Worm (Caenorhabditis elegans) whole organism, mixed stage, embryonic: ENCODE data around the gene F36H12.5.
"Not testable (repeated sequence)": the region's sequence is repeated elsewhere in the genome, so short reads cannot be mapped to it uniquely, and the experiment has no call there.

ENCODE experiments used
- ces-1 ChIP-seq: fragments of 150-350 bp; optimal IDR thresholded peaks from 2 replicates; lab custom pipeline; 2014; ENCODE audit warnings: missing biosample characterization, missing genetic modification reagents, missing genetic modification characterization
- elt-1 ChIP-seq: sonication (generic microtip); optimal IDR thresholded peaks from 2 replicates; lab custom pipeline; 2017; ENCODE audit warnings: missing genetic modification characterization, mild to moderate bottlenecking, missing compliant biosample characterization, antibody characterized with exemption, moderate library complexity, borderline replicate concordance; ENCODE audit not compliant: insufficient read depth
- ham-2 ChIP-seq: fragments of 200-800 bp; sonication (Bioruptor generic); optimal IDR thresholded peaks from 2 replicates; lab custom pipeline; 2018; ENCODE audit warnings: mild to moderate bottlenecking, missing genetic modification characterization, missing compliant biosample characterization
- nhr-12 ChIP-seq: fragments of 150-350 bp; optimal IDR thresholded peaks from 2 replicates; lab custom pipeline; 2014; ENCODE audit warnings: missing biosample characterization, missing genetic modification characterization
- nhr-76 ChIP-seq: sonication (generic microtip); optimal IDR thresholded peaks from 2 replicates; lab custom pipeline; 2017; ENCODE audit warnings: missing biosample characterization, missing genetic modification characterization
- snpc-4 ChIP-seq: fragments of 150-350 bp; optimal IDR thresholded peaks from 2 replicates; lab custom pipeline; 2014; ENCODE audit warnings: missing biosample characterization, missing genetic modification characterization
- unc-39 ChIP-seq: fragments of 150-350 bp; optimal IDR thresholded peaks from 2 replicates; lab custom pipeline; 2014; ENCODE audit warnings: missing biosample characterization, missing genetic modification characterization

- not testable (repeated sequence) for TF ChIP-seq nhr-76; unc-39 (tag; lab: Kevin White, UChicago); ces-1 (GFP tag; lab: Kevin White, UChicago); snpc-4; ham-2 (GFP tag; lab: Kevin White, UChicago); elt-1 (tag; lab: Kevin White, UChicago); nhr-12 (tag; lab: Kevin White, UChicago)
Observed at ce11 chrIV:5225277-5225822, 41.2 kb upstream of the F36H12.5 start, which contains the start of gene cylc-1.
